Worm (Caenorhabditis elegans) whole organism, early embryonic: Measurements from ENCODE around the gene C45G9.6.

ENCODE experiments used
- B0310.2 ChIP-seq: sonication (generic microtip); optimal IDR thresholded peaks from 2 replicates; lab custom pipeline; 2016; ENCODE audit warnings: mild to moderate bottlenecking, missing genetic modification characterization, missing compliant biosample characterization
- ama-1 ChIP-seq: fragments of 150-350 bp; optimal IDR thresholded peaks from 2 replicates; lab custom pipeline; 2014
- flt-1 ChIP-seq: fragments of 200-800 bp; sonication (Bioruptor generic); IDR thresholded peaks from 2 replicates; pipeline ENCODE4 v1.3.6; 2022; ENCODE audit warnings: missing genetic modification characterization, missing compliant biosample characterization
- hnd-1 ChIP-seq: sonication (generic microtip); optimal IDR thresholded peaks from 2 replicates; lab custom pipeline; 2016; ENCODE audit warnings: missing genetic modification characterization, missing compliant biosample characterization
- sea-1 ChIP-seq: fragments of 200-800 bp; sonication (Bioruptor generic); conservative IDR thresholded peaks from 2 replicates; pipeline ENCODE4 v1.3.6; 2022; ENCODE audit warnings: missing genetic modification characterization, missing compliant biosample characterization
- tbx-11 ChIP-seq: fragments of 200-800 bp; sonication (Bioruptor generic); IDR thresholded peaks from 2 replicates; pipeline ENCODE4 v1.3.6; 2022; ENCODE audit warnings: missing genetic modification characterization, missing compliant biosample characterization

DNA sequence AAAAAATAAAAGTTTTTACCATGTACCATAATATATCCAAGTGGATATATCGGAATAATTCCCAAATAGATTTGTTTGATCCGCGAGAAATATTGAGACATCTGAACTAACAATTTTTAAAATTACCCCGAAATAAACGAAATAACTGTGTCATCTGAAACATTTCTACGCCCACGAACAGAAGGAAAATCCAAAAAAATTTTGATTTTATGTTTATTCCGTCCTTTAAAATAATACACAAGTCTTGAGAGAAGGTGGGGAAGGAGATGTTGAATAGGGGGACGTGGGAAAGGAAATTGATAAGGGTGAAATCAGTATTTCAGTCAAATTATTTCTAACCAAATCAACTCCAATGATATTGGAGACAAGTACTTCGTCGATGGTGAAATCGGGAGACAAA is 27.5 kb upstream of the C45G9.6 start, which contains the start of gene R144.11:
- TF ChIP-seq tbx-11 (GFP tag; lab: Robert Waterston, UW) (no peak), sea-1 (GFP tag; lab: Robert Waterston, UW) (no peak), ama-1 (lab: Kevin White, UChicago) (no peak), flt-1 (GFP tag; lab: Robert Waterston, UW) (no peak), B0310.2 (tag; lab: Kevin White, UChicago) (no peak), hnd-1 (tag; lab: Kevin White, UChicago) (no peak)
